Fruit fly (Drosophila melanogaster): ENCODE data around the gene Itgbn.

DNA sequence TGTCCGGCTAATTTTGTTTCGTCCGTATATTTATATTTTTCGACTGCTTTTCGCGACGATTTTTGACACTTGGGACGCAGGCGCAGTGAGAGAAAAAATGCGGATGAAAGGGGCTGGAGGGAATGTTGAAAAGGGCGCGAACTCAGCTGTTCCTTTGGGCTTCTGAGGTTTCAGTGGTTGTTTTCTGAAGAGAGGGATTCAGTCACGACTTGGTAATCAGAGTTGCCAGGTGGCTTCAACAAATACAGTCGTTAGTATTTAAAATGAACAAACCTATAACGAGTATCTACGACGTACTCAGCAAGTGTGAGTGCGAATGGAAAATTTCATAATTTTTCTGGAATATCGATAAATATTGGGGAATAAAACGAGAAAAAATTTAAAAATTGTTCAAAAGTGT is 18.6 kb downstream of the Itgbn start, which contains the start of gene CG9265:
- TF ChIP-seq fru (GFP tag; optimal IDR thresholded peaks at IDR 0.05) (no peak), usp (GFP tag; optimal IDR thresholded peaks at IDR 0.05) (no peak), brk (GFP tag; optimal IDR thresholded peaks at IDR 0.05) (no peak), Vsx2 (GFP tag; optimal IDR thresholded peaks at IDR 0.05; ENCODE audit: partially characterized antibody) (no peak), OdsH (GFP tag; optimal IDR thresholded peaks at IDR 0.05) (no peak), h (GFP tag; optimal IDR thresholded peaks at IDR 0.05) (no peak)
